Worm (Caenorhabditis elegans): ENCODE results near the gene grd-10.

DNA sequence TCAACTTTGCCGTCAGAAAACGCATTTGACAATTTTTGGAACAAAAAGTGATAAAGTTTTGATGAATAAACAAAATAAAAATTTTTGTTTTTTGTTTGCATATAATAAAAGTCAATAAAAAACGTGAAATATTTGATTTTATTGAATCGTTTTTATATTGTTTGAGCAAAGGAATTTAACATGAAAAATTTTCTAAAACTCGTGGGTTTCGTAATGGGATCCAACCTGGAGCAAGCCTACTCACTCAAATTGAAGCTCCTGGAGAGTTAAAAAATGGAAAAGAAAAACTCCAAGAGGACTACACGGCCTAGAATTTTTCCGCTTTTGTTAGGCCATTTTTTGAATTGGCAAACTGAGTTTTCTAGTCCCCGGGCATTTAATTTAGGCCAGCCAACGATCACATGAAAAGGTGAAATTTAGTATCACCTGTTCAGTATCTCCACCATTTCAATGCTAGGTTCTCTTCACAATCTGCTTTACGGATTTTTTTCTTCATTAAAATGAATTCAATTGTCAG, 12.4 kb upstream of the grd-10 start, which contains the start of the genes C04C3.9 and srz-60:
- TF ChIP-seq zim-3 (tag; optimal IDR thresholded peaks at IDR 0.05) (no peak), nfya-1 (tag; optimal IDR thresholded peaks at IDR 0.05; ENCODE audit: borderline replicate concordance, insufficient read depth) (no peak), hlh-12 (tag; optimal IDR thresholded peaks at IDR 0.05) (no peak), rcor-1 (GFP tag; IDR thresholded peaks at IDR 0.05) (no peak), aptf-3 (GFP tag; IDR thresholded peaks at IDR 0.05) (no peak), pha-4 (tag; optimal IDR thresholded peaks at IDR 0.05) (no peak), ets-4 (GFP tag; optimal IDR thresholded peaks at IDR 0.05) (no peak), ekl-4 (GFP tag; IDR thresholded peaks at IDR 0.05) (no peak), lin-35 (GFP tag; optimal IDR thresholded peaks at IDR 0.05) (no peak), egrh-3 (GFP tag; IDR thresholded peaks at IDR 0.05) (no peak), lir-1 (GFP tag; conservative IDR thresholded peaks at IDR 0.05) (no peak), snpc-3.4 (tag; optimal IDR thresholded peaks at IDR 0.05) (no peak), F22D6.2 (tag; optimal IDR thresholded peaks at IDR 0.05) (no peak)
